Fruit fly (Drosophila melanogaster) whole organism, embryonic: ENCODE data around the gene dbo.

Experiments used
- Aef1 ChIP-seq: fragments of 200-800 bp; sonication (Bioruptor generic); IDR thresholded peaks from 3 replicates; pipeline ENCODE4 v1.3.6; 2022; ENCODE audit warnings: missing biosample characterization, missing genetic modification characterization
- CG10462 ChIP-seq: fragments of 200-800 bp; sonication (Bioruptor generic); optimal IDR thresholded peaks from 2 replicates; lab custom pipeline; 2016; ENCODE audit warnings: missing biosample characterization, missing genetic modification characterization
- CG11456 ChIP-seq: fragments of 200-800 bp; sonication (Bioruptor generic); IDR thresholded peaks from 3 replicates; pipeline ENCODE4 v1.3.6; 2022; ENCODE audit warnings: missing biosample characterization, missing genetic modification characterization
- CG11696 ChIP-seq: fragments of 200-800 bp; sonication (Bioruptor generic); IDR thresholded peaks from 2 replicates; pipeline ENCODE4 v1.3.6; 2022; ENCODE audit warnings: missing biosample characterization, missing genetic modification characterization
- CG13894 ChIP-seq: fragments of 200-800 bp; sonication (Bioruptor generic); optimal IDR thresholded peaks from 3 replicates; lab custom pipeline; 2018; ENCODE audit warnings: missing biosample characterization, mild to moderate bottlenecking, missing genetic modification characterization, moderate library complexity
- CG15479 ChIP-seq: fragments of 200-800 bp; sonication (Bioruptor generic); optimal IDR thresholded peaks from 3 replicates; lab custom pipeline; 2019; ENCODE audit warnings: missing biosample characterization, mild to moderate bottlenecking, missing genetic modification characterization, moderate library complexity
- CG1603 ChIP-seq: fragments of 200-800 bp; sonication (Bioruptor generic); optimal IDR thresholded peaks from 2 replicates; lab custom pipeline; 2019; ENCODE audit warnings: missing biosample characterization, mild to moderate bottlenecking, missing genetic modification characterization, moderate library complexity
- CG16779 ChIP-seq: fragments of 200-800 bp; sonication (Bioruptor generic); IDR thresholded peaks from 2 replicates; pipeline ENCODE4 v1.3.6; 2022; ENCODE audit warnings: missing biosample characterization, missing genetic modification characterization
- CG31441 ChIP-seq: fragments of 200-800 bp; sonication (Bioruptor generic); IDR thresholded peaks from 2 replicates; pipeline ENCODE4 v1.3.6; 2022; ENCODE audit warnings: missing biosample characterization, missing genetic modification characterization
- CG32532 ChIP-seq: fragments of 200-800 bp; sonication (Bioruptor generic); IDR thresholded peaks from 2 replicates; pipeline ENCODE4 v1.3.6; 2022; ENCODE audit warnings: missing biosample characterization, missing genetic modification characterization
- CG34422 ChIP-seq: fragments of 200-800 bp; sonication (Bioruptor generic); IDR thresholded peaks from 3 replicates; pipeline ENCODE4 v1.3.6; 2022; ENCODE audit warnings: missing biosample characterization, missing genetic modification characterization
- CG43689 ChIP-seq: fragments of 200-800 bp; sonication (Bioruptor generic); IDR thresholded peaks from 2 replicates; pipeline ENCODE4 v1.3.6; 2022; ENCODE audit warnings: missing biosample characterization, missing genetic modification characterization
- CG4404 ChIP-seq: fragments of 200-800 bp; sonication (Bioruptor generic); IDR thresholded peaks from 2 replicates; pipeline ENCODE4 v1.3.6; 2022; ENCODE audit warnings: missing biosample characterization, missing genetic modification characterization
- CG6175 ChIP-seq: fragments of 200-800 bp; sonication (Bioruptor generic); IDR thresholded peaks from 3 replicates; pipeline ENCODE4 v1.3.6; 2022; ENCODE audit warnings: missing biosample characterization, missing genetic modification characterization
- CG8359 ChIP-seq: fragments of 200-800 bp; sonication (Bioruptor generic); optimal IDR thresholded peaks from 2 replicates; lab custom pipeline; 2017; ENCODE audit warnings: missing biosample characterization, mild to moderate bottlenecking, missing genetic modification characterization, borderline replicate concordance
- CG8944 ChIP-seq: fragments of 200-800 bp; sonication (Bioruptor generic); optimal IDR thresholded peaks from 3 replicates; lab custom pipeline; 2016; ENCODE audit warnings: missing biosample characterization, missing genetic modification characterization
- CG9609 ChIP-seq: fragments of 200-800 bp; sonication (Bioruptor generic); optimal IDR thresholded peaks from 3 replicates; lab custom pipeline; 2016; ENCODE audit warnings: missing biosample characterization, missing genetic modification characterization
- CG9876 ChIP-seq: fragments of 200-800 bp; sonication (Bioruptor generic); optimal IDR thresholded peaks from 2 replicates; lab custom pipeline; 2016; ENCODE audit warnings: missing biosample characterization, missing genetic modification characterization
- Doc3 ChIP-seq: fragments of 200-800 bp; sonication (Bioruptor generic); IDR thresholded peaks from 3 replicates; pipeline ENCODE4 v1.3.6; 2022; ENCODE audit warnings: missing biosample characterization, missing genetic modification characterization; ENCODE audit not compliant: partially characterized antibody
- Dref ChIP-seq: fragments of 200-800 bp; sonication (Bioruptor generic); IDR thresholded peaks from 2 replicates; pipeline ENCODE4 v1.3.6; 2022; ENCODE audit warnings: missing biosample characterization, missing genetic modification characterization
- GATAe ChIP-seq: fragments of 200-800 bp; sonication (Bioruptor generic); conservative IDR thresholded peaks from 2 replicates; pipeline ENCODE4 v1.3.6; 2022; ENCODE audit warnings: missing biosample characterization, missing genetic modification characterization
- Lhr ChIP-seq: fragments of 200-800 bp; sonication (Bioruptor generic); optimal IDR thresholded peaks from 3 replicates; lab custom pipeline; 2017; ENCODE audit warnings: mild to moderate bottlenecking, missing biosample characterization, missing genetic modification reagents, missing genetic modification characterization
- Ptx1 ChIP-seq: fragments of 200-800 bp; sonication (Bioruptor generic); IDR thresholded peaks from 2 replicates; pipeline ENCODE4 v1.3.6; 2022; ENCODE audit warnings: missing biosample characterization, missing genetic modification characterization
- Sin3A ChIP-seq: fragments of >200 bp; optimal IDR thresholded peaks from 2 replicates; lab custom pipeline; 2018
- Six4 ChIP-seq: fragments of 200-800 bp; sonication (Bioruptor generic); optimal IDR thresholded peaks from 2 replicates; lab custom pipeline; 2016; ENCODE audit warnings: missing biosample characterization, missing genetic modification characterization
- Sry-δ ChIP-seq: fragments of 200-800 bp; sonication (Bioruptor generic); optimal IDR thresholded peaks from 2 replicates; lab custom pipeline; 2016; ENCODE audit warnings: missing biosample characterization, missing genetic modification characterization
- Ssrp ChIP-seq: fragments of 200-800 bp; sonication (Bioruptor generic); optimal IDR thresholded peaks from 2 replicates; lab custom pipeline; 2018; ENCODE audit warnings: missing biosample characterization, mild to moderate bottlenecking, missing genetic modification characterization, moderate library complexity
- Taf1 ChIP-seq: fragments of 200-800 bp; sonication (Bioruptor generic); IDR thresholded peaks from 2 replicates; pipeline ENCODE4 v1.3.6; 2022; ENCODE audit warnings: missing biosample characterization, missing genetic modification characterization
- ac ChIP-seq: fragments of 200-800 bp; sonication (Bioruptor generic); optimal IDR thresholded peaks from 3 replicates; lab custom pipeline; 2017; ENCODE audit warnings: missing biosample characterization, mild to moderate bottlenecking, missing genetic modification characterization
- ara ChIP-seq: fragments of 200-800 bp; sonication (Bioruptor generic); IDR thresholded peaks from 2 replicates; pipeline ENCODE4 v1.3.6; 2022; ENCODE audit warnings: missing biosample characterization, missing genetic modification characterization
- bab2 ChIP-seq: fragments of 200-800 bp; sonication (Bioruptor generic); optimal IDR thresholded peaks from 2 replicates; lab custom pipeline; 2016; ENCODE audit warnings: missing biosample characterization, missing genetic modification characterization
- br ChIP-seq: fragments of >200 bp; optimal IDR thresholded peaks from 2 replicates; lab custom pipeline; 2017
- btn ChIP-seq: fragments of 200-800 bp; sonication (Bioruptor generic); optimal IDR thresholded peaks from 2 replicates; lab custom pipeline; 2016; ENCODE audit warnings: missing biosample characterization, missing genetic modification characterization
- chn ChIP-seq: fragments of 200-800 bp; sonication (Bioruptor generic); optimal IDR thresholded peaks from 2 replicates; lab custom pipeline; 2016; ENCODE audit warnings: missing biosample characterization, missing genetic modification characterization
- disco-r ChIP-seq: fragments of 200-800 bp; sonication (Bioruptor generic); optimal IDR thresholded peaks from 2 replicates; lab custom pipeline; 2016; ENCODE audit warnings: missing biosample characterization, missing genetic modification characterization
- dpn ChIP-seq, 2 experiments: fragments of 200-800 bp; sonication (Bioruptor generic); optimal IDR thresholded peaks; 3 replicates each; lab custom pipeline; 2016; ENCODE audit warnings: missing biosample characterization in 2 of 2, missing genetic modification characterization in 2 of 2
- inv ChIP-seq: fragments of 200-800 bp; sonication (Bioruptor generic); IDR thresholded peaks from 2 replicates; pipeline ENCODE4 v1.3.6; 2022; ENCODE audit warnings: missing biosample characterization, missing genetic modification characterization; ENCODE audit not compliant: partially characterized antibody
- jigr1 ChIP-seq: fragments of 200-800 bp; sonication (Bioruptor generic); IDR thresholded peaks from 3 replicates; pipeline ENCODE4 v1.3.6; 2022; ENCODE audit warnings: missing biosample characterization, missing genetic modification characterization
- lola ChIP-seq, 3 experiments: fragments of >200 bp in 2 of 3; fragments of 200-800 bp in 1 of 3; sonication (Bioruptor generic) in 1 of 3; optimal IDR thresholded peaks; 2 replicates each; lab custom pipeline; 2017 to 2019; ENCODE audit warnings: missing biosample characterization in 3 of 3, missing genetic modification characterization in 3 of 3, mild to moderate bottlenecking in 1 of 3, moderate library complexity in 1 of 3
- lov ChIP-seq, 2 experiments: fragments of 200-800 bp in 1 of 2; fragments of >200 bp in 1 of 2; sonication (Bioruptor generic) in 1 of 2; IDR thresholded peaks in 1 of 2; optimal IDR thresholded peaks in 1 of 2; 2 replicates in 1 of 2; 3 replicates in 1 of 2; pipeline versions ENCODE4 v1.3.6 to Lab custom; 2017 to 2022; ENCODE audit warnings: missing biosample characterization in 1 of 2, missing genetic modification characterization in 1 of 2
- mam ChIP-seq: fragments of 200-800 bp; sonication (Bioruptor generic); optimal IDR thresholded peaks from 3 replicates; lab custom pipeline; 2016; ENCODE audit warnings: missing biosample characterization, missing genetic modification characterization
- nau ChIP-seq: fragments of 200-800 bp; sonication (Bioruptor generic); optimal IDR thresholded peaks from 3 replicates; lab custom pipeline; 2017; ENCODE audit warnings: missing biosample characterization, mild to moderate bottlenecking, missing genetic modification characterization, missing genetic modification reagents
- phol ChIP-seq: fragments of 200-800 bp; sonication (Bioruptor generic); optimal IDR thresholded peaks from 3 replicates; lab custom pipeline; 2018; ENCODE audit warnings: missing biosample characterization, mild to moderate bottlenecking, missing genetic modification characterization, moderate library complexity
- pros ChIP-seq: fragments of 200-800 bp; sonication (Bioruptor generic); optimal IDR thresholded peaks from 3 replicates; lab custom pipeline; 2019; ENCODE audit warnings: missing biosample characterization, mild to moderate bottlenecking, missing genetic modification characterization, moderate library complexity
- psq ChIP-seq: fragments of 200-800 bp; sonication (Bioruptor generic); optimal IDR thresholded peaks from 2 replicates; lab custom pipeline; 2017; ENCODE audit warnings: missing biosample characterization, missing genetic modification characterization
- schlank ChIP-seq: fragments of 200-800 bp; sonication (Bioruptor generic); optimal IDR thresholded peaks from 2 replicates; lab custom pipeline; 2018; ENCODE audit warnings: missing biosample characterization, mild to moderate bottlenecking, missing genetic modification characterization
- sisA ChIP-seq: fragments of 200-800 bp; sonication (Bioruptor generic); IDR thresholded peaks from 2 replicates; pipeline ENCODE4 v1.3.6; 2022; ENCODE audit warnings: missing biosample characterization, missing genetic modification characterization
- slp2 ChIP-seq: fragments of 200-800 bp; sonication (Bioruptor generic); optimal IDR thresholded peaks from 2 replicates; lab custom pipeline; 2016; ENCODE audit warnings: missing biosample characterization, missing genetic modification characterization
- sna ChIP-seq: fragments of 200-800 bp; sonication (Bioruptor generic); IDR thresholded peaks from 2 replicates; pipeline ENCODE4 v1.3.6; 2022; ENCODE audit warnings: missing biosample characterization, missing genetic modification characterization; ENCODE audit not compliant: partially characterized antibody
- sob ChIP-seq: fragments of 200-800 bp; sonication (Bioruptor generic); IDR thresholded peaks from 2 replicates; pipeline ENCODE4 v1.3.6; 2022; ENCODE audit warnings: missing biosample characterization, missing genetic modification characterization
- stwl ChIP-seq: fragments of 200-800 bp; sonication (Bioruptor generic); optimal IDR thresholded peaks from 3 replicates; lab custom pipeline; 2018; ENCODE audit warnings: missing biosample characterization, mild to moderate bottlenecking, missing genetic modification characterization, moderate library complexity
- trh ChIP-seq: fragments of 200-800 bp; sonication (Bioruptor generic); optimal IDR thresholded peaks from 2 replicates; lab custom pipeline; 2016; ENCODE audit warnings: missing biosample characterization, missing genetic modification characterization
- yki ChIP-seq: fragments of >200 bp; optimal IDR thresholded peaks from 3 replicates; lab custom pipeline; 2018

The dbo gene

dm6 chr3L:15787406-15787805 lies 39.3 kb upstream of the dbo start (continued):
- TF ChIP-seq CG13894 (tag; lab: Kevin White, UChicago) (no peak), stwl (tag; lab: Kevin White, UChicago) (no peak), br (lab: Kevin White, UChicago) (no peak), chn (GFP tag; lab: Kevin White, UChicago) (no peak), sob (GFP tag; lab: Robert Waterston, UW) (no peak), dpn (GFP tag; optimal IDR thresholded peaks at IDR 0.05; lab: Kevin White, UChicago) (peak in 1 of 2 experiments; percentile 11), Aef1 (GFP tag; lab: Robert Waterston, UW) (no peak), sna (no peak), btn (GFP tag; lab: Kevin White, UChicago) (no peak), CG9876 (no peak), CG8359 (GFP tag; lab: Kevin White, UChicago) (no peak), Lhr (GFP tag; lab: Kevin White, UChicago) (no peak), GATAe (no peak), CG10462 (GFP tag; lab: Kevin White, UChicago) (peak; percentile 4), inv (GFP tag; lab: Robert Waterston, UW) (no peak), CG15479 (GFP tag; lab: Kevin White, UChicago) (peak; percentile 35), ac (GFP tag; lab: Kevin White, UChicago) (no peak), CG1603 (tag; lab: Kevin White, UChicago) (no peak), ara (GFP tag; lab: Robert Waterston, UW) (no peak), CG43689 (GFP tag; lab: Robert Waterston, UW) (no peak), CG32532 (GFP tag; lab: Robert Waterston, UW) (no peak), CG6175 (GFP tag; lab: Robert Waterston, UW) (no peak), CG11696 (GFP tag; lab: Robert Waterston, UW) (no peak), Taf1 (GFP tag; lab: Robert Waterston, UW) (no peak), CG34422 (GFP tag; lab: Robert Waterston, UW) (0 out of 3 replicates have a peak, but pooled peaks have one; percentile 36), CG11456 (no peak), lov (optimal IDR thresholded peaks at IDR 0.05; lab: Kevin White, UChicago) (no peak), lov (GFP tag; IDR thresholded peaks at IDR 0.05; lab: Robert Waterston, UW) (no peak), Ptx1 (GFP tag; lab: Robert Waterston, UW) (peak; percentile 35; the same call in 1 of the 2 replicates), Dref (GFP tag; lab: Robert Waterston, UW) (no peak), CG9609 (GFP tag; lab: Kevin White, UChicago) (no peak), mam (GFP tag; lab: Kevin White, UChicago) (no peak), yki (lab: Kevin White, UChicago) (no peak), slp2 (no peak), nau (GFP tag; lab: Kevin White, UChicago) (no peak), lola (GFP tag; optimal IDR thresholded peaks at IDR 0.05; lab: Kevin White, UChicago) (peak in 1 of 3 experiments; percentile 85), disco-r (GFP tag; lab: Kevin White, UChicago) (no peak), sisA (GFP tag; lab: Robert Waterston, UW) (peak; percentile 21; the same call in 1 of the 2 replicates), Six4 (peak; percentile 45), CG16779 (GFP tag; lab: Robert Waterston, UW) (no peak), bab2 (GFP tag; lab: Kevin White, UChicago) (no peak), Sry-δ (GFP tag; lab: Kevin White, UChicago) (no peak), pros (GFP tag; lab: Kevin White, UChicago) (peak; percentile 59), psq (no peak), trh (GFP tag; lab: Kevin White, UChicago) (no peak), Ssrp (peak; percentile 52), schlank (tag; lab: Kevin White, UChicago) (no peak), jigr1 (GFP tag; lab: Robert Waterston, UW) (no peak), CG31441 (GFP tag; lab: Robert Waterston, UW) (peak; percentile 81), Doc3 (no peak), CG4404 (GFP tag; lab: Robert Waterston, UW) (peak; percentile 44; the same call in 1 of the 2 replicates), Sin3A (lab: Kevin White, UChicago) (no peak), phol (peak; percentile 74), CG8944 (GFP tag; lab: Kevin White, UChicago) (no peak)
